Fruit fly (Drosophila melanogaster) whole organism, embryonic: ENCODE results near the gene Top3alpha.
A peak's percentile ranks its signal among the peaks of the same experiment; 100 is the strongest.

Experiments used
- CG10147 ChIP-seq: fragments of 200-800 bp; sonication (Bioruptor generic); optimal IDR thresholded peaks from 2 replicates; lab custom pipeline; 2019; ENCODE audit warnings: missing biosample characterization, mild to moderate bottlenecking, missing genetic modification characterization, moderate library complexity
- CG10267 ChIP-seq: fragments of 200-800 bp; sonication (Bioruptor generic); optimal IDR thresholded peaks from 2 replicates; lab custom pipeline; 2018; ENCODE audit warnings: missing biosample characterization, mild to moderate bottlenecking, missing genetic modification characterization, moderate library complexity
- CG10431 ChIP-seq: fragments of 200-800 bp; sonication (Bioruptor generic); optimal IDR thresholded peaks from 3 replicates; lab custom pipeline; 2018; ENCODE audit warnings: missing biosample characterization, mild to moderate bottlenecking, missing genetic modification characterization
- CG11093 ChIP-seq: fragments of 200-800 bp; sonication (Bioruptor generic); IDR thresholded peaks from 3 replicates; pipeline ENCODE4 v1.3.6; 2022; ENCODE audit warnings: missing biosample characterization, missing genetic modification characterization
- CG11247 ChIP-seq: fragments of 200-800 bp; sonication (Bioruptor generic); IDR thresholded peaks from 2 replicates; pipeline ENCODE4 v1.3.6; 2022; ENCODE audit warnings: missing biosample characterization, missing genetic modification characterization
- CG11695 ChIP-seq: fragments of 200-800 bp; sonication (Bioruptor generic); IDR thresholded peaks from 3 replicates; pipeline ENCODE4 v1.3.6; 2022; ENCODE audit warnings: missing biosample characterization, missing genetic modification characterization
- CG16813 ChIP-seq: fragments of 200-800 bp; sonication (Bioruptor generic); IDR thresholded peaks from 3 replicates; pipeline ENCODE4 v1.3.6; 2022; ENCODE audit warnings: missing biosample characterization, missing genetic modification characterization; ENCODE audit not compliant: partially characterized antibody
- CG17385 ChIP-seq: fragments of 200-800 bp; sonication (Bioruptor generic); optimal IDR thresholded peaks from 3 replicates; lab custom pipeline; 2018; ENCODE audit warnings: missing biosample characterization, mild to moderate bottlenecking, missing genetic modification characterization
- CG4360 ChIP-seq: fragments of 200-800 bp; sonication (Bioruptor generic); IDR thresholded peaks from 2 replicates; pipeline ENCODE4 v1.3.6; 2022; ENCODE audit warnings: missing biosample characterization, missing genetic modification characterization
- CG43689 ChIP-seq: fragments of 200-800 bp; sonication (Bioruptor generic); IDR thresholded peaks from 2 replicates; pipeline ENCODE4 v1.3.6; 2022; ENCODE audit warnings: missing biosample characterization, missing genetic modification characterization
- CG9215 ChIP-seq: fragments of 200-800 bp; sonication (Bioruptor generic); IDR thresholded peaks from 2 replicates; pipeline ENCODE4 v1.3.6; 2022; ENCODE audit warnings: missing biosample characterization, missing genetic modification characterization
- CG9817 ChIP-seq: fragments of 200-800 bp; sonication (Bioruptor generic); optimal IDR thresholded peaks from 2 replicates; lab custom pipeline; 2018; ENCODE audit warnings: missing biosample characterization, mild to moderate bottlenecking, missing genetic modification characterization, moderate library complexity
- Chrac-16 ChIP-seq: fragments of 200-800 bp; sonication (Bioruptor generic); optimal IDR thresholded peaks from 3 replicates; lab custom pipeline; 2016; ENCODE audit warnings: missing biosample characterization, missing genetic modification characterization
- D ChIP-seq, 2 experiments: fragments of 200-800 bp in 1 of 2; fragments of >200 bp in 1 of 2; sonication (Bioruptor generic) in 1 of 2; optimal IDR thresholded peaks; 2 replicates in 1 of 2; 3 replicates in 1 of 2; lab custom pipeline; 2017; ENCODE audit warnings: mild to moderate bottlenecking in 1 of 2, missing biosample characterization in 1 of 2, missing genetic modification characterization in 1 of 2, missing genetic modification reagents in 1 of 2
- Deaf1 ChIP-seq: fragments of 200-800 bp; optimal IDR thresholded peaks from 3 replicates; lab custom pipeline; 2019; ENCODE audit warnings: missing biosample characterization, mild to moderate bottlenecking, missing genetic modification characterization, moderate library complexity
- Dll ChIP-seq: fragments of 200-800 bp; sonication (Bioruptor generic); IDR thresholded peaks from 4 replicates; pipeline ENCODE4 v1.3.6; 2022; ENCODE audit warnings: missing biosample characterization, missing genetic modification characterization; ENCODE audit not compliant: partially characterized antibody
- H2.0 ChIP-seq: fragments of 200-800 bp; sonication (Bioruptor generic); IDR thresholded peaks from 2 replicates; pipeline ENCODE4 v1.3.6; 2022; ENCODE audit warnings: missing biosample characterization, missing genetic modification characterization
- NK7.1 ChIP-seq: fragments of 200-800 bp; sonication (Bioruptor generic); optimal IDR thresholded peaks from 3 replicates; lab custom pipeline; 2016; ENCODE audit warnings: missing biosample characterization, missing genetic modification characterization
- Nf-YB ChIP-seq: fragments of 200-800 bp; sonication (Bioruptor generic); optimal IDR thresholded peaks from 3 replicates; lab custom pipeline; 2019; ENCODE audit warnings: missing biosample characterization, mild to moderate bottlenecking, missing genetic modification characterization, moderate library complexity
- Nf-YC ChIP-seq: fragments of 200-800 bp; optimal IDR thresholded peaks from 3 replicates; lab custom pipeline; 2019; ENCODE audit warnings: missing biosample characterization, mild to moderate bottlenecking, missing genetic modification characterization, moderate library complexity
- Pdp1 ChIP-seq, 2 experiments: fragments of 200-800 bp; sonication (Bioruptor generic); optimal IDR thresholded peaks; 3 replicates each; lab custom pipeline; 2016; ENCODE audit warnings: missing biosample characterization in 2 of 2, missing genetic modification characterization in 2 of 2, mild to moderate bottlenecking in 1 of 2, moderate library complexity in 1 of 2
- Ptx1 ChIP-seq: fragments of 200-800 bp; sonication (Bioruptor generic); IDR thresholded peaks from 2 replicates; pipeline ENCODE4 v1.3.6; 2022; ENCODE audit warnings: missing biosample characterization, missing genetic modification characterization
- Rx ChIP-seq: fragments of 200-800 bp; sonication (Bioruptor generic); IDR thresholded peaks from 2 replicates; pipeline ENCODE4 v1.3.6; 2022; ENCODE audit warnings: missing biosample characterization, missing genetic modification characterization
- Trl ChIP-seq, 3 experiments: fragments of >200 bp in 2 of 3; fragments of 200-800 bp in 1 of 3; sonication (Bioruptor generic) in 1 of 3; optimal IDR thresholded peaks; 2 replicates in 1 of 3; 3 replicates in 2 of 3; lab custom pipeline; 2016 to 2017; ENCODE audit warnings: missing biosample characterization in 1 of 3, missing genetic modification characterization in 1 of 3
- Xbp1 ChIP-seq: fragments of 200-800 bp; sonication (Bioruptor generic); optimal IDR thresholded peaks from 3 replicates; lab custom pipeline; 2016; ENCODE audit warnings: missing biosample characterization, mild to moderate bottlenecking, missing genetic modification characterization
- abd-A ChIP-seq: fragments of 200-800 bp; sonication (Bioruptor generic); optimal IDR thresholded peaks from 3 replicates; lab custom pipeline; 2019; ENCODE audit warnings: missing biosample characterization, mild to moderate bottlenecking, missing genetic modification characterization, moderate library complexity
- al ChIP-seq: fragments of 200-800 bp; sonication (Bioruptor generic); IDR thresholded peaks from 2 replicates; pipeline ENCODE4 v1.3.6; 2022; ENCODE audit warnings: missing biosample characterization, missing genetic modification characterization
- cg ChIP-seq: fragments of 200-800 bp; sonication (Bioruptor generic); optimal IDR thresholded peaks from 3 replicates; lab custom pipeline; 2019; ENCODE audit warnings: missing biosample characterization, mild to moderate bottlenecking, missing genetic modification characterization, moderate library complexity
- chinmo ChIP-seq: fragments of 200-800 bp; sonication (Bioruptor generic); IDR thresholded peaks from 4 replicates; pipeline ENCODE4 v1.3.6; 2022; ENCODE audit warnings: missing biosample characterization, missing genetic modification characterization; ENCODE audit not compliant: partially characterized antibody
- crol ChIP-seq: fragments of 200-800 bp; sonication (Bioruptor generic); IDR thresholded peaks from 2 replicates; pipeline ENCODE4 v1.3.6; 2022; ENCODE audit warnings: missing biosample characterization, missing genetic modification characterization
- da ChIP-seq: fragments of 200-800 bp; sonication (Bioruptor generic); optimal IDR thresholded peaks from 2 replicates; lab custom pipeline; 2016; ENCODE audit warnings: missing biosample characterization, missing genetic modification characterization
- dmrt11E ChIP-seq: fragments of 200-800 bp; sonication (Bioruptor generic); optimal IDR thresholded peaks from 3 replicates; lab custom pipeline; 2018; ENCODE audit warnings: missing biosample characterization, mild to moderate bottlenecking, missing genetic modification characterization, moderate library complexity
- emc ChIP-seq: fragments of 200-800 bp; sonication (Bioruptor generic); optimal IDR thresholded peaks from 2 replicates; lab custom pipeline; 2016; ENCODE audit warnings: missing biosample characterization, missing genetic modification characterization
- ewg ChIP-seq: fragments of 200-800 bp; sonication (Bioruptor generic); optimal IDR thresholded peaks from 3 replicates; lab custom pipeline; 2017; ENCODE audit warnings: mild to moderate bottlenecking, missing biosample characterization, missing genetic modification reagents, missing genetic modification characterization
- kni ChIP-seq: fragments of 200-800 bp; sonication (Bioruptor generic); optimal IDR thresholded peaks from 3 replicates; lab custom pipeline; 2017; ENCODE audit warnings: mild to moderate bottlenecking, missing biosample characterization, missing genetic modification reagents, missing genetic modification characterization
- nerfin-1 ChIP-seq: fragments of 200-800 bp; sonication (Bioruptor generic); optimal IDR thresholded peaks from 3 replicates; lab custom pipeline; 2019; ENCODE audit warnings: missing biosample characterization, mild to moderate bottlenecking, missing genetic modification characterization, moderate library complexity
- sens ChIP-seq: fragments of 200-800 bp; sonication (Bioruptor generic); peaks from one replicate; lab custom pipeline; 2016; ENCODE audit warnings: missing biosample characterization, missing genetic modification characterization
- slp2 ChIP-seq: fragments of 200-800 bp; sonication (Bioruptor generic); optimal IDR thresholded peaks from 2 replicates; lab custom pipeline; 2016; ENCODE audit warnings: missing biosample characterization, missing genetic modification characterization
- tll ChIP-seq, 2 experiments: fragments of 200-800 bp in 1 of 2; fragments of >200 bp in 1 of 2; sonication (Bioruptor generic) in 1 of 2; optimal IDR thresholded peaks; 2 replicates each; lab custom pipeline; 2017 to 2019; ENCODE audit warnings: missing biosample characterization in 2 of 2, missing genetic modification characterization in 2 of 2, mild to moderate bottlenecking in 1 of 2, moderate library complexity in 1 of 2
- unpg ChIP-seq: fragments of 200-800 bp; sonication (Bioruptor generic); optimal IDR thresholded peaks from 3 replicates; lab custom pipeline; 2018; ENCODE audit warnings: missing biosample characterization, mild to moderate bottlenecking, missing genetic modification characterization, moderate library complexity

Gene Top3alpha

dm6 chr2L:19472256-19472655 is 25.7 kb upstream of the Top3alpha start:
- TF ChIP-seq CG10431 (GFP tag; lab: Kevin White, UChicago) (no peak), Ptx1 (GFP tag; lab: Robert Waterston, UW) (no peak), tll (GFP tag; optimal IDR thresholded peaks at IDR 0.05; lab: Kevin White, UChicago) (no peak)

dm6 chr2L:19473397-19474009 is 24.5 kb upstream of the Top3alpha start:
- TF ChIP-seq Chrac-16 (GFP tag; lab: Kevin White, UChicago) (no peak), emc (no peak), da (GFP tag; lab: Kevin White, UChicago) (no peak), Rx (GFP tag; lab: Robert Waterston, UW) (no peak), H2.0 (GFP tag; lab: Robert Waterston, UW) (no peak), Xbp1 (GFP tag; lab: Kevin White, UChicago) (no peak), NK7.1 (GFP tag; lab: Kevin White, UChicago) (no peak), unpg (GFP tag; lab: Kevin White, UChicago) (no peak)

- TF ChIP-seq D (optimal IDR thresholded peaks at IDR 0.05; lab: Kevin White, UChicago): peak; percentile 51
- TF ChIP-seq D (GFP tag; optimal IDR thresholded peaks at IDR 0.05; lab: Kevin White, UChicago): no peak
- peak; percentile 57 for TF ChIP-seq Deaf1 (tag; lab: Kevin White, UChicago)
- TF ChIP-seq CG10147 (GFP tag; lab: Kevin White, UChicago): no peak
- TF ChIP-seq chinmo (GFP tag; lab: Robert Waterston, UW): 0 out of 4 replicates have a peak, but pooled peaks have one; percentile 23
- TF ChIP-seq CG10267 (tag; lab: Kevin White, UChicago): no peak
- no peak for TF ChIP-seq CG17385 (GFP tag; lab: Kevin White, UChicago)
- TF ChIP-seq abd-A (tag; lab: Kevin White, UChicago): peak; percentile 83
- TF ChIP-seq cg (GFP tag; lab: Kevin White, UChicago): peak; percentile 66
- no peak for TF ChIP-seq kni (GFP tag; lab: Kevin White, UChicago)
- peak; percentile 79 for TF ChIP-seq ewg (GFP tag; lab: Kevin White, UChicago)
- no peak for TF ChIP-seq CG11093 (GFP tag; lab: Robert Waterston, UW)
- peak; percentile 14 to 51 for TF ChIP-seq Trl (optimal IDR thresholded peaks at IDR 0.05; lab: Kevin White, UChicago)
- TF ChIP-seq Trl (GFP tag; optimal IDR thresholded peaks at IDR 0.05; lab: Kevin White, UChicago): no peak
- TF ChIP-seq Nf-YB (GFP tag; lab: Kevin White, UChicago): peak; percentile 81
- peak; percentile 65 for TF ChIP-seq CG4360 (GFP tag; lab: Robert Waterston, UW)
- no peak for TF ChIP-seq CG9817 (tag; lab: Kevin White, UChicago)
- no peak for TF ChIP-seq al (GFP tag; lab: Robert Waterston, UW)
- TF ChIP-seq Nf-YC (tag; lab: Kevin White, UChicago): peak; percentile 91
These were observed 18.6 kb upstream of the Top3alpha start for dm6 chr2L:19479249-19479984.

dm6 chr2L:19480406-19481334 is 17.3 kb upstream of the Top3alpha start:
- TF ChIP-seq CG9215 (GFP tag; lab: Robert Waterston, UW) (no peak), Dll (GFP tag; lab: Robert Waterston, UW) (0 out of 4 replicates have a peak, but pooled peaks have one; percentile 15), CG11695 (GFP tag; lab: Robert Waterston, UW) (no peak), CG11247 (GFP tag; lab: Robert Waterston, UW) (0 out of 2 replicates have a peak, but pooled peaks have one; percentile 35), crol (GFP tag; lab: Robert Waterston, UW) (peak; percentile 74), slp2 (no peak), CG16813 (GFP tag; lab: Robert Waterston, UW) (peak; percentile 41; the same call in 1 of the 3 replicates), CG43689 (GFP tag; lab: Robert Waterston, UW) (no peak), nerfin-1 (tag; lab: Kevin White, UChicago) (peak; percentile 93), Pdp1 (GFP tag; optimal IDR thresholded peaks at IDR 0.05; lab: Kevin White, UChicago) (no peak), dmrt11E (tag; lab: Kevin White, UChicago) (peak; percentile 15), sens (GFP tag; lab: Kevin White, UChicago) (peak; percentile 67)
